Worm (Caenorhabditis elegans): ENCODE measurements around the gene F20A1.4.

DNA sequence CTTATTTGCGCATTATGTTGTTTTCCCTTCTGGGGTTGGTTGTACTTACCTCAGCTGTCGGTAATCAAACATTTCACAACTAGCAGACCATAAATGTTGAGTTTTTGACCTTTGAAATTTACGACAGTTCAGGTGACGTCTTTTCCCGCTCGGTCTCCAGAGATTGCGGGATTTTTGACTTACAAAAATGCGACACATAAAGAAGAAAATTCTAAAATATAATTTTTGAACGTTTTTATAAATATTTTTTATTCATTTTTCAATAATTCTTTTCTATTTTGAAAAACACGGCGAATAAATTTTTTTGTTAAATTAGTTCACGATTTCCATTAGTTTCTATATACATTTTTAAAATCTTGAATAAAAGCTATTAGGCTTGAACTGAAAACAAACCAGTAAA lies 38.9 kb downstream of the F20A1.4 start, which contains the start of gene nhr-161:
- TF ChIP-seq ceh-36 (tag; optimal IDR thresholded peaks at IDR 0.05) (no peak), ama-1 (optimal IDR thresholded peaks at IDR 0.05) (no peak), flt-1 (GFP tag; IDR thresholded peaks at IDR 0.05) (no peak), hmg-4 (GFP tag; optimal IDR thresholded peaks at IDR 0.05) (no peak), aly-1 (tag; optimal IDR thresholded peaks at IDR 0.05) (no peak), hmbx-1 (tag; optimal IDR thresholded peaks at IDR 0.05) (no peak), pes-1 (GFP tag; IDR thresholded peaks at IDR 0.05) (no peak)

Measured in whole organism, early embryonic.